Fruit fly (Drosophila melanogaster): Measurements from ENCODE around the gene CG17195.
A peak's percentile ranks its signal among the peaks of the same experiment; 100 is the strongest.

CG17195 gene

dm6 chr3R:25737735-25738371, 39.1 kb downstream of the CG17195 start (continued):
- TF ChIP-seq CG11085 (GFP tag; IDR thresholded peaks at IDR 0.05) (peak; percentile 72), Hmr (GFP tag; optimal IDR thresholded peaks at IDR 0.05) (peak; percentile 77), CG12942 (GFP tag; optimal IDR thresholded peaks at IDR 0.05) (peak; percentile 88), ap (GFP tag; IDR thresholded peaks at IDR 0.05) (peak; percentile 85), Xrp1 (GFP tag; IDR thresholded peaks at IDR 0.05) (peak; percentile 94), CG12219 (GFP tag; optimal IDR thresholded peaks at IDR 0.05) (peak; percentile 86), CG13894 (tag; optimal IDR thresholded peaks at IDR 0.05) (no peak), Mrtf (GFP tag; IDR thresholded peaks at IDR 0.05) (peak; percentile 89), Ets97D (GFP tag; optimal IDR thresholded peaks at IDR 0.05) (peak; percentile 81), Nf-YB (GFP tag; optimal IDR thresholded peaks at IDR 0.05) (peak; percentile 81), bbx (GFP tag; IDR thresholded peaks at IDR 0.05; ENCODE audit: partially characterized antibody) (no peak), bsh (GFP tag; optimal IDR thresholded peaks at IDR 0.05) (peak; percentile 99), Oli (tag; optimal IDR thresholded peaks at IDR 0.05) (peak; percentile 93), CG11696 (GFP tag; IDR thresholded peaks at IDR 0.05) (peak; percentile 78), dpn (GFP tag; optimal IDR thresholded peaks at IDR 0.05) (peak; percentile 94 to 95), CG6765 (GFP tag; optimal IDR thresholded peaks at IDR 0.05) (peak; percentile 36), CG3838 (GFP tag; optimal IDR thresholded peaks at IDR 0.05) (peak; percentile 75), sima (GFP tag; optimal IDR thresholded peaks at IDR 0.05) (peak; percentile 76), repo (GFP tag; optimal IDR thresholded peaks at IDR 0.05) (peak; percentile 95), Doc3 (GFP tag; IDR thresholded peaks at IDR 0.05; ENCODE audit: partially characterized antibody) (no peak), CG17359 (tag; optimal IDR thresholded peaks at IDR 0.05) (peak; percentile 95), so (GFP tag; IDR thresholded peaks at IDR 0.05) (peak; percentile 73; the same call in 1 of the 3 replicates), CG32767 (GFP tag; IDR thresholded peaks at IDR 0.05) (peak; percentile 90), CG42726 (GFP tag; IDR thresholded peaks at IDR 0.05; ENCODE audit: partially characterized antibody) (no peak), CG1647 (GFP tag; optimal IDR thresholded peaks at IDR 0.05) (peak; percentile 94), Rx (GFP tag; IDR thresholded peaks at IDR 0.05) (peak; percentile 88), CG7556 (GFP tag; optimal IDR thresholded peaks at IDR 0.05) (peak; percentile 88), run (tag; optimal IDR thresholded peaks at IDR 0.05) (peak; percentile 71), CG6791 (GFP tag; IDR thresholded peaks at IDR 0.05; ENCODE audit: partially characterized antibody) (no peak), CkIIα-i1 (GFP tag; IDR thresholded peaks at IDR 0.05) (no peak), CG8388 (GFP tag; optimal IDR thresholded peaks at IDR 0.05) (peak; percentile 95), CG12236 (GFP tag; optimal IDR thresholded peaks at IDR 0.05) (peak; percentile 85), CG9609 (GFP tag; optimal IDR thresholded peaks at IDR 0.05) (peak; percentile 91), gfzf (GFP tag; optimal IDR thresholded peaks at IDR 0.05) (no peak), CG6272 (GFP tag; IDR thresholded peaks at IDR 0.05) (peak; percentile 78), CG2678 (tag; optimal IDR thresholded peaks at IDR 0.05) (peak; percentile 95), CG10321 (GFP tag; IDR thresholded peaks at IDR 0.05) (peak; percentile 49; the same call in 1 of the 2 replicates), Myb (GFP tag; optimal IDR thresholded peaks at IDR 0.05) (peak; percentile 77), Asciz (GFP tag; optimal IDR thresholded peaks at IDR 0.05) (peak; percentile 91), pb (GFP tag; optimal IDR thresholded peaks at IDR 0.05) (peak; percentile 91), zen2 (GFP tag; IDR thresholded peaks at IDR 0.05; ENCODE audit: partially characterized antibody) (no peak), prd (optimal IDR thresholded peaks at IDR 0.05) (no peak), prd (GFP tag; IDR thresholded peaks at IDR 0.05) (peak; percentile 93), chn (GFP tag; optimal IDR thresholded peaks at IDR 0.05) (peak; percentile 96), CHES-1-like (GFP tag; optimal IDR thresholded peaks at IDR 0.05) (peak; percentile 89), CG2889 (GFP tag; IDR thresholded peaks at IDR 0.05) (peak; percentile 88), Hr39 (optimal IDR thresholded peaks at IDR 0.05) (no peak), Dad (GFP tag; optimal IDR thresholded peaks at IDR 0.05) (peak; percentile 93), mirr (GFP tag; optimal IDR thresholded peaks at IDR 0.05) (no peak), CG12391 (tag; optimal IDR thresholded peaks at IDR 0.05) (peak; percentile 92)

Measured in whole organism, embryonic.